Worm (Caenorhabditis elegans) whole organism, mixed stage, embryonic: ENCODE measurements around the gene npr-33.

Experiments
- M03D4.4 ChIP-seq: sonication (generic microtip); optimal IDR thresholded peaks from 2 replicates; lab custom pipeline; 2017; ENCODE audit warnings: mild to moderate bottlenecking, missing genetic modification characterization, missing compliant biosample characterization
- blmp-1 ChIP-seq: fragments of 150-350 bp; optimal IDR thresholded peaks from 2 replicates; lab custom pipeline; 2014; ENCODE audit warnings: missing biosample characterization, missing genetic modification characterization
- elt-1 ChIP-seq: sonication (generic microtip); optimal IDR thresholded peaks from 2 replicates; lab custom pipeline; 2017; ENCODE audit warnings: missing genetic modification characterization, mild to moderate bottlenecking, missing compliant biosample characterization, antibody characterized with exemption, moderate library complexity, borderline replicate concordance; ENCODE audit not compliant: insufficient read depth
- elt-3 ChIP-seq: fragments of 150-350 bp; optimal IDR thresholded peaks from 2 replicates; lab custom pipeline; 2014; ENCODE audit warnings: missing biosample characterization, missing genetic modification characterization
- lin-13 ChIP-seq: fragments of 150-350 bp; optimal IDR thresholded peaks from 2 replicates; lab custom pipeline; 2014; ENCODE audit warnings: missing biosample characterization, missing genetic modification characterization
- lsy-2 ChIP-seq: fragments of 150-350 bp; optimal IDR thresholded peaks from 2 replicates; lab custom pipeline; 2014; ENCODE audit warnings: missing biosample characterization, missing genetic modification characterization
- mab-5 ChIP-seq: fragments of 150-350 bp; optimal IDR thresholded peaks from 2 replicates; lab custom pipeline; 2014; ENCODE audit warnings: missing biosample characterization, missing genetic modification characterization
- mep-1 ChIP-seq: fragments of 150-350 bp; optimal IDR thresholded peaks from 2 replicates; lab custom pipeline; 2017; ENCODE audit warnings: missing biosample characterization, missing genetic modification reagents, missing genetic modification characterization, inconsistent platforms
- nhr-12 ChIP-seq: fragments of 150-350 bp; optimal IDR thresholded peaks from 2 replicates; lab custom pipeline; 2014; ENCODE audit warnings: missing biosample characterization, missing genetic modification characterization
- nhr-28 ChIP-seq: fragments of 150-350 bp; optimal IDR thresholded peaks from 2 replicates; lab custom pipeline; 2014; ENCODE audit warnings: missing biosample characterization, missing genetic modification characterization
- unc-39 ChIP-seq: fragments of 150-350 bp; optimal IDR thresholded peaks from 2 replicates; lab custom pipeline; 2014; ENCODE audit warnings: missing biosample characterization, missing genetic modification characterization

ce11 chrX:15958767-15959166 lies 48.3 kb downstream of the npr-33 start, which contains the start of gene C09G1.5:
- no peak for TF ChIP-seq elt-1
- no peak for TF ChIP-seq mab-5
- no peak for TF ChIP-seq nhr-12
- TF ChIP-seq blmp-1: no peak
- no peak for TF ChIP-seq mep-1
- no peak for TF ChIP-seq lin-13 (tag; lab: Kevin White, UChicago)
- TF ChIP-seq elt-3 (tag; lab: Kevin White, UChicago): no peak
- TF ChIP-seq nhr-28: no peak
- TF ChIP-seq M03D4.4 (tag; lab: Kevin White, UChicago): no peak
- no peak for TF ChIP-seq unc-39 (tag; lab: Kevin White, UChicago)
- TF ChIP-seq lsy-2 (tag; lab: Kevin White, UChicago): no peak
